Worm (Caenorhabditis elegans) whole organism, late embryonic: ENCODE data around the gene abu-2.
A peak's percentile ranks its signal among the peaks of the same experiment; 100 is the strongest.

Experiments
- C08G9.2 ChIP-seq: sonication (generic microtip); optimal IDR thresholded peaks from 2 replicates; lab custom pipeline; 2016; ENCODE audit warnings: mild to moderate bottlenecking, missing genetic modification characterization, moderate library complexity, missing compliant biosample characterization
- C38D4.7 ChIP-seq: fragments of 200-800 bp; sonication (Bioruptor generic); optimal IDR thresholded peaks from 2 replicates; lab custom pipeline; 2018; ENCODE audit warnings: mild to moderate bottlenecking, missing genetic modification characterization, moderate library complexity, missing compliant biosample characterization
- K02D7.2 ChIP-seq: sonication (generic microtip); optimal IDR thresholded peaks from 2 replicates; lab custom pipeline; 2017; ENCODE audit warnings: mild to moderate bottlenecking, missing genetic modification characterization, missing compliant biosample characterization
- K09A11.1 ChIP-seq: sonication (generic microtip); optimal IDR thresholded peaks from 2 replicates; lab custom pipeline; 2017; ENCODE audit warnings: antibody characterized with exemption, mild to moderate bottlenecking, missing genetic modification characterization, missing compliant biosample characterization; ENCODE audit not compliant: insufficient read depth
- T23F11.4 ChIP-seq: fragments of 200-800 bp; sonication (Bioruptor generic); optimal IDR thresholded peaks from 2 replicates; lab custom pipeline; 2018; ENCODE audit warnings: mild to moderate bottlenecking, missing genetic modification characterization, missing compliant biosample characterization
- Y22D7AL.16 ChIP-seq: sonication (generic microtip); optimal IDR thresholded peaks from 2 replicates; lab custom pipeline; 2016; ENCODE audit warnings: missing genetic modification characterization, missing compliant biosample characterization
- ahr-1 ChIP-seq: sonication (generic microtip); optimal IDR thresholded peaks from 2 replicates; lab custom pipeline; 2016; ENCODE audit warnings: missing genetic modification characterization, missing compliant biosample characterization
- ama-1 ChIP-seq: fragments of 150-350 bp; optimal IDR thresholded peaks from 2 replicates; lab custom pipeline; 2014
- ceh-14 ChIP-seq: sonication (generic microtip); optimal IDR thresholded peaks from 2 replicates; lab custom pipeline; 2016; ENCODE audit warnings: missing genotype, missing genetic modification characterization, missing compliant biosample characterization
- ceh-19 ChIP-seq: fragments of 200-800 bp; sonication (Bioruptor generic); optimal IDR thresholded peaks from 2 replicates; lab custom pipeline; 2018; ENCODE audit warnings: mild to moderate bottlenecking, missing genetic modification characterization, missing compliant biosample characterization
- ceh-2 ChIP-seq: sonication (generic microtip); optimal IDR thresholded peaks from 2 replicates; lab custom pipeline; 2016; ENCODE audit warnings: missing genotype, missing genetic modification characterization, missing compliant biosample characterization
- ceh-22 ChIP-seq: sonication (generic microtip); optimal IDR thresholded peaks from 2 replicates; lab custom pipeline; 2017; ENCODE audit warnings: missing biosample characterization, missing genetic modification characterization
- ceh-24 ChIP-seq: sonication (generic microtip); optimal IDR thresholded peaks from 2 replicates; lab custom pipeline; 2016; ENCODE audit warnings: mild to moderate bottlenecking, missing genetic modification characterization, missing compliant biosample characterization
- ceh-30 ChIP-seq: fragments of 150-350 bp; optimal IDR thresholded peaks from 2 replicates; lab custom pipeline; 2014; ENCODE audit warnings: missing biosample characterization, missing genetic modification characterization
- ceh-45 ChIP-seq: fragments of 200-800 bp; sonication (Bioruptor generic); IDR thresholded peaks from 2 replicates; pipeline ENCODE4 v1.3.6; 2022; ENCODE audit warnings: missing genetic modification reagents, missing genetic modification characterization, missing compliant biosample characterization
- ceh-6 ChIP-seq: fragments of 200-800 bp; sonication (Bioruptor generic); optimal IDR thresholded peaks from 2 replicates; lab custom pipeline; 2018; ENCODE audit warnings: mild to moderate bottlenecking, missing genetic modification characterization, missing compliant biosample characterization
- ceh-9 ChIP-seq: sonication (generic microtip); optimal IDR thresholded peaks from 2 replicates; lab custom pipeline; 2016; ENCODE audit warnings: mild to moderate bottlenecking, missing genetic modification characterization, inconsistent platforms, missing compliant biosample characterization
- che-1 ChIP-seq: sonication (generic microtip); optimal IDR thresholded peaks from 2 replicates; lab custom pipeline; 2016; ENCODE audit warnings: mild to moderate bottlenecking, missing genetic modification characterization, missing compliant biosample characterization
- dmd-4 ChIP-seq: sonication (generic microtip); optimal IDR thresholded peaks from 2 replicates; lab custom pipeline; 2016; ENCODE audit warnings: borderline replicate concordance, missing genetic modification characterization, missing compliant biosample characterization
- dve-1 ChIP-seq: sonication (generic microtip); optimal IDR thresholded peaks from 2 replicates; lab custom pipeline; 2017; ENCODE audit warnings: antibody characterized with exemption, mild to moderate bottlenecking, missing genetic modification characterization, missing compliant biosample characterization
- elt-2 ChIP-seq: sonication (generic microtip); optimal IDR thresholded peaks from 2 replicates; lab custom pipeline; 2016; ENCODE audit warnings: missing genetic modification reagents, missing genetic modification characterization, missing compliant biosample characterization
- elt-4 ChIP-seq: sonication (generic microtip); optimal IDR thresholded peaks from 2 replicates; lab custom pipeline; 2016; ENCODE audit warnings: missing genetic modification characterization, missing compliant biosample characterization
- eyg-1 ChIP-seq: sonication (generic microtip); optimal IDR thresholded peaks from 2 replicates; lab custom pipeline; 2016; ENCODE audit warnings: missing genotype, missing genetic modification characterization, missing compliant biosample characterization
- fax-1 ChIP-seq: sonication (generic microtip); optimal IDR thresholded peaks from 2 replicates; lab custom pipeline; 2016; ENCODE audit warnings: missing genotype, missing genetic modification characterization, missing compliant biosample characterization
- fkh-10 ChIP-seq: fragments of 150-350 bp; optimal IDR thresholded peaks from 2 replicates; lab custom pipeline; 2014; ENCODE audit warnings: missing biosample characterization, missing genetic modification reagents, missing genetic modification characterization
- fkh-6 ChIP-seq: sonication (generic microtip); optimal IDR thresholded peaks from 2 replicates; lab custom pipeline; 2016; ENCODE audit warnings: missing genetic modification characterization, missing compliant biosample characterization
- gmeb-2 ChIP-seq: sonication (generic microtip); optimal IDR thresholded peaks from 2 replicates; lab custom pipeline; 2016; ENCODE audit warnings: missing genetic modification characterization, inconsistent platforms, missing compliant biosample characterization
- hlh-13 ChIP-seq: fragments of 200-800 bp; sonication (Bioruptor generic); optimal IDR thresholded peaks from 2 replicates; lab custom pipeline; 2018; ENCODE audit warnings: mild to moderate bottlenecking, missing genetic modification characterization, missing compliant biosample characterization
- hlh-15 ChIP-seq: sonication (generic microtip); optimal IDR thresholded peaks from 2 replicates; lab custom pipeline; 2016; ENCODE audit warnings: missing genetic modification characterization, missing compliant biosample characterization
- hlh-30 ChIP-seq: sonication (generic microtip); optimal IDR thresholded peaks from 2 replicates; lab custom pipeline; 2017; ENCODE audit warnings: antibody characterized with exemption, missing genetic modification characterization, missing compliant biosample characterization; ENCODE audit not compliant: insufficient read depth
- hlh-6 ChIP-seq: sonication (generic microtip); optimal IDR thresholded peaks from 2 replicates; lab custom pipeline; 2016; ENCODE audit warnings: missing genotype, missing genetic modification characterization, missing compliant biosample characterization
- hlh-8 ChIP-seq: sonication (generic microtip); optimal IDR thresholded peaks from 2 replicates; lab custom pipeline; 2016; ENCODE audit warnings: missing genotype, missing genetic modification characterization, missing compliant biosample characterization
- lim-6 ChIP-seq: sonication (generic microtip); optimal IDR thresholded peaks from 2 replicates; lab custom pipeline; 2016; ENCODE audit warnings: missing genetic modification characterization, missing compliant biosample characterization
- lin-11 ChIP-seq: fragments of 200-800 bp; sonication (Bioruptor generic); optimal IDR thresholded peaks from 2 replicates; lab custom pipeline; 2018; ENCODE audit warnings: mild to moderate bottlenecking, missing genetic modification characterization, missing compliant biosample characterization
- madf-2 ChIP-seq: sonication (generic microtip); optimal IDR thresholded peaks from 2 replicates; lab custom pipeline; 2017; ENCODE audit warnings: missing genetic modification characterization, missing compliant biosample characterization
- mec-3 ChIP-seq: sonication (generic microtip); optimal IDR thresholded peaks from 2 replicates; lab custom pipeline; 2016; ENCODE audit warnings: borderline replicate concordance, missing genetic modification characterization, missing compliant biosample characterization
- nfya-1 ChIP-seq: sonication (generic microtip); optimal IDR thresholded peaks from 2 replicates; lab custom pipeline; 2017; ENCODE audit warnings: missing genetic modification characterization, mild to moderate bottlenecking, missing compliant biosample characterization, antibody characterized with exemption, moderate library complexity
- nhr-11 ChIP-seq: fragments of 150-350 bp; optimal IDR thresholded peaks from 2 replicates; lab custom pipeline; 2014; ENCODE audit warnings: missing biosample characterization, missing genetic modification characterization
- nhr-232 ChIP-seq: sonication (generic microtip); optimal IDR thresholded peaks from 2 replicates; lab custom pipeline; 2016; ENCODE audit warnings: missing genetic modification characterization, missing compliant biosample characterization
- npax-4 ChIP-seq: sonication (generic microtip); optimal IDR thresholded peaks from 2 replicates; lab custom pipeline; 2016; ENCODE audit warnings: missing genetic modification characterization, missing compliant biosample characterization
- pax-1 ChIP-seq: fragments of 150-350 bp; optimal IDR thresholded peaks from 2 replicates; lab custom pipeline; 2014; ENCODE audit warnings: missing biosample characterization, missing genetic modification characterization
- pha-2 ChIP-seq: sonication (generic microtip); optimal IDR thresholded peaks from 2 replicates; lab custom pipeline; 2017; ENCODE audit warnings: mild to moderate bottlenecking, missing genetic modification characterization, missing compliant biosample characterization
- pros-1 ChIP-seq: fragments of 150-350 bp; optimal IDR thresholded peaks from 2 replicates; lab custom pipeline; 2014; ENCODE audit warnings: missing biosample characterization, missing genetic modification reagents, missing genetic modification characterization
- ref-2 ChIP-seq: sonication (generic microtip); optimal IDR thresholded peaks from 2 replicates; lab custom pipeline; 2016; ENCODE audit warnings: missing genetic modification characterization, missing compliant biosample characterization
- rnt-1 ChIP-seq: sonication (generic microtip); optimal IDR thresholded peaks from 2 replicates; lab custom pipeline; 2016; ENCODE audit warnings: missing genetic modification characterization, missing compliant biosample characterization
- sdc-2 ChIP-seq: sonication (generic microtip); optimal IDR thresholded peaks from 2 replicates; lab custom pipeline; 2016; ENCODE audit warnings: missing genotype, missing genetic modification characterization, missing compliant biosample characterization
- syd-9 ChIP-seq: sonication (generic microtip); optimal IDR thresholded peaks from 2 replicates; lab custom pipeline; 2016; ENCODE audit warnings: mild to moderate bottlenecking, missing genetic modification characterization, moderate library complexity, missing compliant biosample characterization
- tbx-2 ChIP-seq: sonication (generic microtip); optimal IDR thresholded peaks from 2 replicates; lab custom pipeline; 2016; ENCODE audit warnings: missing genetic modification characterization, missing compliant biosample characterization
- ttx-3 ChIP-seq: sonication (generic microtip); optimal IDR thresholded peaks from 2 replicates; lab custom pipeline; 2016; ENCODE audit warnings: missing genetic modification reagents, missing genetic modification characterization, missing compliant biosample characterization
- unc-3 ChIP-seq, 2 experiments: fragments of 200-800 bp in 1 of 2; sonication (Bioruptor generic) in 1 of 2; sonication (generic microtip) in 1 of 2; conservative IDR thresholded peaks in 1 of 2; optimal IDR thresholded peaks in 1 of 2; 2 replicates each; pipeline versions ENCODE4 v1.3.6 to Lab custom; 2016 to 2022; ENCODE audit warnings: missing compliant biosample characterization in 2 of 2, missing genetic modification characterization in 2 of 2, missing genetic modification reagents in 1 of 2
- unc-42 ChIP-seq: sonication (generic microtip); optimal IDR thresholded peaks from 2 replicates; lab custom pipeline; 2016; ENCODE audit warnings: missing genotype, missing genetic modification characterization, missing compliant biosample characterization
- unc-86 ChIP-seq: sonication (generic microtip); optimal IDR thresholded peaks from 2 replicates; lab custom pipeline; 2016; ENCODE audit warnings: missing genetic modification characterization, missing compliant biosample characterization
- zip-5 ChIP-seq: sonication (generic microtip); optimal IDR thresholded peaks from 2 replicates; lab custom pipeline; 2016; ENCODE audit warnings: missing genetic modification characterization, missing compliant biosample characterization

Gene abu-2

ce11 chrX:1446593-1447141, 36.2 kb upstream of the abu-2 start, which contains the start of gene zfp-3:
Gene zfp-3 (minus strand): TSS chrX:1446643.
- no peak for TF ChIP-seq Y22D7AL.16 (tag; lab: Kevin White, UChicago)
- peak; percentile 91 for TF ChIP-seq dve-1
- peak; percentile 23 for TF ChIP-seq ceh-2 (tag; lab: Kevin White, UChicago)
- no peak for TF ChIP-seq hlh-13 (GFP tag; lab: Kevin White, UChicago)
- TF ChIP-seq rnt-1 (tag; lab: Kevin White, UChicago) = peak; percentile 67
- TF ChIP-seq nfya-1 = peak; percentile 95
- no peak for TF ChIP-seq ceh-6 (GFP tag; lab: Kevin White, UChicago)
- no peak for TF ChIP-seq ceh-22 (tag; lab: Kevin White, UChicago)
- TF ChIP-seq ceh-14 = peak; percentile 64
- TF ChIP-seq ama-1 (lab: Kevin White, UChicago) = peak; percentile 49
- TF ChIP-seq fkh-10 = no peak
- TF ChIP-seq C38D4.7 (GFP tag; lab: Kevin White, UChicago) = no peak
- no peak for TF ChIP-seq gmeb-2 (tag; lab: Kevin White, UChicago)
- TF ChIP-seq fax-1 (tag; lab: Kevin White, UChicago) = no peak
- TF ChIP-seq pax-1 (tag; lab: Kevin White, UChicago) = peak; percentile 53
- TF ChIP-seq zip-5 (tag; lab: Kevin White, UChicago) = no peak
- TF ChIP-seq madf-2 (tag; lab: Kevin White, UChicago) = peak; percentile 8
- TF ChIP-seq nhr-11 = no peak
- peak; percentile 79 for TF ChIP-seq tbx-2 (tag; lab: Kevin White, UChicago)
- TF ChIP-seq C08G9.2 (tag; lab: Kevin White, UChicago) = peak; percentile 38
- TF ChIP-seq K09A11.1 (tag; lab: Kevin White, UChicago) = no peak
- peak; percentile 32 for TF ChIP-seq hlh-8 (tag; lab: Kevin White, UChicago)
- peak; percentile 31 for TF ChIP-seq pha-2 (tag; lab: Kevin White, UChicago)
- no peak for TF ChIP-seq T23F11.4 (GFP tag; lab: Kevin White, UChicago)
- no peak for TF ChIP-seq npax-4
- TF ChIP-seq unc-3 (GFP tag; conservative IDR thresholded peaks at IDR 0.05; lab: Robert Waterston, UW) = no peak
- TF ChIP-seq unc-3 (tag; optimal IDR thresholded peaks at IDR 0.05; lab: Kevin White, UChicago) = no peak
- TF ChIP-seq lin-11 (tag; lab: Kevin White, UChicago) = no peak
- no peak for TF ChIP-seq hlh-6 (tag; lab: Kevin White, UChicago)
- TF ChIP-seq ceh-30 (tag; lab: Kevin White, UChicago) = peak; percentile 54
- peak; percentile 25 for TF ChIP-seq nhr-232 (tag; lab: Kevin White, UChicago)
- TF ChIP-seq mec-3 (tag; lab: Kevin White, UChicago) = no peak
- peak; percentile 25 for TF ChIP-seq unc-86 (tag; lab: Kevin White, UChicago)
- no peak for TF ChIP-seq ceh-9 (tag; lab: Kevin White, UChicago)
- peak; percentile 86 for TF ChIP-seq ref-2
- TF ChIP-seq sdc-2 (tag; lab: Kevin White, UChicago) = peak; percentile 92
- no peak for TF ChIP-seq ceh-19 (GFP tag; lab: Kevin White, UChicago)
- peak; percentile 40 for TF ChIP-seq dmd-4 (tag; lab: Kevin White, UChicago)
- TF ChIP-seq che-1 = no peak
- TF ChIP-seq elt-2 = peak; percentile 3
- peak; percentile 76 for TF ChIP-seq unc-42 (tag; lab: Kevin White, UChicago)
- no peak for TF ChIP-seq ttx-3 (tag; lab: Kevin White, UChicago)
- TF ChIP-seq pros-1 (tag; lab: Kevin White, UChicago) = peak; percentile 75
- no peak for TF ChIP-seq fkh-6 (tag; lab: Kevin White, UChicago)
- no peak for TF ChIP-seq hlh-15
- no peak for TF ChIP-seq ceh-24 (tag; lab: Kevin White, UChicago)
- TF ChIP-seq K02D7.2 (tag; lab: Kevin White, UChicago) = no peak
- TF ChIP-seq eyg-1 (tag; lab: Kevin White, UChicago) = no peak
- TF ChIP-seq ceh-45 = no peak
- no peak for TF ChIP-seq ahr-1 (tag; lab: Kevin White, UChicago)
- TF ChIP-seq syd-9 = peak; percentile 42
- no peak for TF ChIP-seq elt-4 (tag; lab: Kevin White, UChicago)
- peak; percentile 98 for TF ChIP-seq hlh-30 (tag; lab: Kevin White, UChicago)
- TF ChIP-seq lim-6 = peak; percentile 29
